Fruit fly (Drosophila melanogaster) whole organism, adult: ENCODE data around the gene Rai1.

ENCODE experiments used
- CG1620 ChIP-seq: fragments of 200-800 bp; sonication (Bioruptor generic); optimal IDR thresholded peaks from 2 replicates; lab custom pipeline; 2016; ENCODE audit warnings: missing biosample characterization, missing genetic modification characterization
- CG5204 ChIP-seq: fragments of 200-800 bp; sonication (Bioruptor generic); optimal IDR thresholded peaks from 2 replicates; lab custom pipeline; 2016; ENCODE audit warnings: missing biosample characterization, missing genetic modification characterization
- CG7045 ChIP-seq: fragments of 200-800 bp; sonication (Bioruptor generic); optimal IDR thresholded peaks from 2 replicates; lab custom pipeline; 2017; ENCODE audit warnings: missing biosample characterization, mild to moderate bottlenecking, missing genetic modification characterization
- CG7101 ChIP-seq: fragments of 200-800 bp; sonication (Bioruptor generic); optimal IDR thresholded peaks from 2 replicates; lab custom pipeline; 2018; ENCODE audit warnings: missing biosample characterization, mild to moderate bottlenecking, missing genetic modification characterization, moderate library complexity
- Crg-1 ChIP-seq: fragments of 200-800 bp; sonication (Bioruptor generic); optimal IDR thresholded peaks from 2 replicates; lab custom pipeline; 2016; ENCODE audit warnings: missing biosample characterization, missing genetic modification characterization
- Mnt ChIP-seq: fragments of 200-800 bp; sonication (Bioruptor generic); optimal IDR thresholded peaks from 2 replicates; lab custom pipeline; 2016; ENCODE audit warnings: missing biosample characterization, mild to moderate bottlenecking, missing genetic modification characterization
- bab1 ChIP-seq: fragments of 200-800 bp; sonication (Bioruptor generic); optimal IDR thresholded peaks from 3 replicates; lab custom pipeline; 2019; ENCODE audit warnings: missing biosample characterization, mild to moderate bottlenecking, missing genetic modification characterization, moderate library complexity
- cnc ChIP-seq, 2 experiments: fragments of >200 bp; optimal IDR thresholded peaks; 2 replicates each; lab custom pipeline; 2017
- kay ChIP-seq: fragments of 200-800 bp; sonication (Bioruptor generic); peaks from one replicate; lab custom pipeline; 2016; ENCODE audit warnings: missing biosample characterization, missing genetic modification characterization, borderline replicate concordance
- tj ChIP-seq: fragments of 200-800 bp; sonication (Bioruptor generic); optimal IDR thresholded peaks from 3 replicates; lab custom pipeline; 2017; ENCODE audit warnings: missing biosample characterization, mild to moderate bottlenecking, missing genetic modification characterization, moderate library complexity

DNA sequence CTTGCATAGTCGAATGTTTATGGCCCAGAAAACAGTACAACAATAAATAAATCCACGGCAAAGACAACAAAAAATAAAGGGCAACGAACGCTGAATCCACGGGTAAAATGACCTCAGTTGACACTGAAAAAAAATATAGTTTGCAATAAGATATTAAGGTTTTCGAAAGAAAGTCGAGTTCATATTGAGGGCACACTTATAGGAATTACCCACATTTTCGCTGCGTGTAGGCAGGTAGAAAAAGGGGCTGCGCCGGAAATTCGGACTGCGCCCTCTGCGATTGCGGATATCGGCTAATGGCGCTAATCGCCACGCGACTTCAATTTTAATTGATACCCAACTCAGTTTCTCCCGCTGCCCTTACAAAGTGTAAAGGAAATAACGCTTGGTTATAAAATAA lies 5.5 kb upstream of the Rai1 start:
- TF ChIP-seq kay (no peak), CG5204 (no peak), cnc (optimal IDR thresholded peaks at IDR 0.05; lab: Kevin White, UChicago) (no peak), Mnt (no peak), CG7045 (GFP tag; lab: Kevin White, UChicago) (no peak), bab1 (GFP tag; lab: Kevin White, UChicago) (no peak), tj (GFP tag; lab: Kevin White, UChicago) (no peak), CG1620 (GFP tag; lab: Kevin White, UChicago) (no peak), Crg-1 (GFP tag; lab: Kevin White, UChicago) (no peak), CG7101 (no peak)
